Worm (Caenorhabditis elegans): Measurements from ENCODE around the gene T08G3.13.

- TF ChIP-seq ama-1 (optimal IDR thresholded peaks at IDR 0.05) (no peak), ceh-13 (GFP tag; optimal IDR thresholded peaks at IDR 0.05) (no peak), aly-1 (tag; optimal IDR thresholded peaks at IDR 0.05) (no peak), hmg-4 (GFP tag; optimal IDR thresholded peaks at IDR 0.05) (no peak), tbx-11 (GFP tag; IDR thresholded peaks at IDR 0.05) (no peak)
These were observed 27.1 kb upstream of the T08G3.13 start, which contains the start of gene srw-48 for ce11 chrV:16420696-16421095.

Data from whole organism, early embryonic.